Worm (Caenorhabditis elegans) whole organism, L4/young adult: Measurements from ENCODE around the gene ced-6.

Source experiments
- W03F9.2 ChIP-seq: fragments of 150-350 bp; optimal IDR thresholded peaks from 2 replicates; lab custom pipeline; 2014; ENCODE audit warnings: missing biosample characterization, missing genetic modification characterization
- him-1 ChIP-seq: sonication (generic microtip); optimal IDR thresholded peaks from 2 replicates; lab custom pipeline; 2016; ENCODE audit warnings: missing genotype, missing genetic modification reagents, missing genetic modification characterization, missing compliant biosample characterization

ce11 chrIII:5634509-5634908, 38.9 kb downstream of the ced-6 start:
- TF ChIP-seq W03F9.2 (tag; lab: Kevin White, UChicago) (no peak), him-1 (tag; lab: Kevin White, UChicago) (no peak)
